Worm (Caenorhabditis elegans): Measurements from ENCODE around the gene C03B8.3.
A peak's percentile ranks its signal among the peaks of the same experiment; 100 is the strongest.

C03B8.3 gene

DNA sequence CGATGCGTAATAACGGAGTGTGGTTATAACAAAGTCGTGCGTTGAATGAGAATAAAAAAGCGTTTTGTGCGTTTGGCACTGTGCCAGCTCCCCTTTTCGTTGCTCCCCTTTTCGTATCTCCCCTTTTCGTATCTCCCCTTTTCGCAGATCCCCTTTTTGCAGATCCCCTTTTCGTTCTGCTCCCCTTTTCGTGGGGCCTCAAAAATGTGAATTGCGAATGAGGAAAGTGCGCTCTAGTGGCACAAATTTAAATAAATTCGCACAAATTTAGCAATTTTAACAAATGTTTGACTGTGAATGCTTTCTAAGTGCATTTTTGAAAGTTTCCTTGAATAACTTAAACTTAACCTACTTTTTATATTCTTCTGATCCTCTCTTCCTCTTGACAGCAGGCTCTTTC is 3.3 kb upstream of the C03B8.3 start:
- TF ChIP-seq vab-7 (GFP tag; IDR thresholded peaks at IDR 0.05) (0 out of 2 replicates have a peak, but pooled peaks have one; percentile 19), Y48G9A.11 (GFP tag; IDR thresholded peaks at IDR 0.05) (peak; percentile 35; the same call in 1 of the 2 replicates), lin-38 (GFP tag; IDR thresholded peaks at IDR 0.05) (peak; percentile 45), mes-2 (tag; optimal IDR thresholded peaks at IDR 0.05; ENCODE audit: poor library complexity, severe bottlenecking) (peak; percentile 47), hmg-1.1 (GFP tag; IDR thresholded peaks at IDR 0.05) (0 out of 2 replicates have a peak, but pooled peaks have one; percentile 25), egl-43 (GFP tag; IDR thresholded peaks at IDR 0.05) (0 out of 2 replicates have a peak, but pooled peaks have one; percentile 19)

DNA sequence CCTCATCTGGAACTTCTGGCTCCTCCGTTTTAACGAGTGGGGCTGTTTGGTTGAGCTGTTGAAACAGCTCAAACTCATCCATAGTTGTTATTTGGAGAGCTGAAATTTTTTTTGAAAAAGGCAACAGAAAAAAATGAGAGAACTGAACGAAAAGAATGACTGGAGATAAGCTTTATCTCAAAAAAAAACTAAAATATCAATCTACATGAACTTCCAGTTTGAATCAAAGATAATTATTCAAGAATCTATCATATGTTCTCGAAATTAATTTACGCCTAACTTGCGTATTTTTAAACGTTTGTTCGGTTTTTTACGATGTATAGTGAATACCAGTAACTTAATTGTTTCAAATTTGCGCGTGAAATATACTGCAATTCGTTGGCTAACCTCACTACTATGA is 2.7 kb upstream of the C03B8.3 start, which contains the start of gene lin-13:
lin-13 (minus strand) TSS at position 101 of the 400 bp plus-strand sequence.
- no peak for TF ChIP-seq set-16 (GFP tag; IDR thresholded peaks at IDR 0.05)

DNA sequence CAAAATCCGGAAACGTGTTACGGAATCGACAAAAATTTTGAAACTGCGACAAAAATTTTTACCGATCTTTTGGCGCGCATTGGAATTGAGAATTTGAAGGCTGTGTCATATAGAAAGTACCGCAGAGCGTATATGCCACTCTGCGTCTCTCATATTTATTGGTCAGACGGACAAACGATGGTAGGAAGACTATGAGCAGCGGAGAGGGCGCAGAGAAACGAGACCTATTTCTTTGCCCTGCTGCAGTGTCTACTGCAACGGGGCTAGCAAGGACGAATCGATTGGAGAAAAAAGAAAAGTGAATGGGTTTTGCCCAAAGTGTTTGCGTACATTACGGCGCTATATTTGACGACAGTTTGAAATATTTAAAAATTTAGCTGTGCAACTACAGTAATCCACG is 2.0 kb upstream of the C03B8.3 start:
- TF ChIP-seq ces-1 (GFP tag; optimal IDR thresholded peaks at IDR 0.05) (no peak), lin-13 (GFP tag; optimal IDR thresholded peaks at IDR 0.05) (peak; percentile 99), unc-62 (GFP tag; optimal IDR thresholded peaks at IDR 0.05 in 1 of 2) (peak in 1 of 2 experiments; percentile 64), unc-62 (tag; optimal IDR thresholded peaks at IDR 0.05) (no peak), lin-29 (GFP tag; IDR thresholded peaks at IDR 0.05) (no peak), daf-16 (GFP tag; optimal IDR thresholded peaks at IDR 0.05) (no peak), daf-16 (tag; optimal IDR thresholded peaks at IDR 0.05) (peak; percentile 66), ceh-62 (tag; optimal IDR thresholded peaks at IDR 0.05) (no peak), mep-1 (tag; optimal IDR thresholded peaks at IDR 0.05) (peak; percentile 88), zip-11 (GFP tag; IDR thresholded peaks at IDR 0.05) (no peak), php-3 (GFP tag; IDR thresholded peaks at IDR 0.05) (0 out of 2 replicates have a peak, but pooled peaks have one; percentile 36), skn-1 (tag; optimal IDR thresholded peaks at IDR 0.05) (no peak), hlh-30 (tag; optimal IDR thresholded peaks at IDR 0.05; ENCODE audit: insufficient read depth) (peak; percentile 73), ceh-32 (tag; optimal IDR thresholded peaks at IDR 0.05; ENCODE audit: poor library complexity) (no peak), lin-1 (GFP tag; IDR thresholded peaks at IDR 0.05) (0 out of 2 replicates have a peak, but pooled peaks have one; percentile 26), gei-8 (GFP tag; optimal IDR thresholded peaks at IDR 0.05) (no peak), R02D3.7 (tag; optimal IDR thresholded peaks at IDR 0.05) (no peak), nhr-41 (GFP tag; IDR thresholded peaks at IDR 0.05) (no peak), nhr-6 (tag; optimal IDR thresholded peaks at IDR 0.05) (peak; percentile 91), nhr-10 (tag; optimal IDR thresholded peaks at IDR 0.05) (no peak), duxl-1 (tag; optimal IDR thresholded peaks at IDR 0.05; ENCODE audit: poor library complexity) (no peak), snpc-4 (tag; optimal IDR thresholded peaks at IDR 0.05) (no peak), rbr-2 (tag; optimal IDR thresholded peaks at IDR 0.05) (peak; percentile 82), ctbp-1 (GFP tag; IDR thresholded peaks at IDR 0.05) (0 out of 2 replicates have a peak, but pooled peaks have one; percentile 57), attf-4 (tag; optimal IDR thresholded peaks at IDR 0.05) (no peak), sdz-12 (GFP tag; optimal IDR thresholded peaks at IDR 0.05) (no peak), dmd-8 (GFP tag; IDR thresholded peaks at IDR 0.05) (no peak), hif-1 (tag; optimal IDR thresholded peaks at IDR 0.05) (peak in 1 of 2 experiments; percentile 51), daf-19 (GFP tag; conservative IDR thresholded peaks at IDR 0.05) (0 out of 2 replicates have a peak, but pooled peaks have one; percentile 6), Y105C5A.15 (GFP tag; IDR thresholded peaks at IDR 0.05) (no peak), ztf-11 (tag; optimal IDR thresholded peaks at IDR 0.05) (no peak), madf-9 (GFP tag; conservative IDR thresholded peaks at IDR 0.05) (0 out of 2 replicates have a peak, but pooled peaks have one; percentile 34), mxl-3 (GFP tag; optimal IDR thresholded peaks at IDR 0.05) (peak; percentile 49), ceh-28 (tag; optimal IDR thresholded peaks at IDR 0.05) (peak; percentile 30), spr-1 (tag; optimal IDR thresholded peaks at IDR 0.05) (no peak), nhr-25 (tag; optimal IDR thresholded peaks at IDR 0.05; ENCODE audit: borderline replicate concordance, insufficient read depth) (peak; percentile 55), lim-7 (GFP tag; IDR thresholded peaks at IDR 0.05) (no peak), unc-130 (GFP tag; optimal IDR thresholded peaks at IDR 0.05) (no peak), F49E8.2 (tag; optimal IDR thresholded peaks at IDR 0.05; ENCODE audit: borderline replicate concordance) (no peak), ztf-7 (tag; optimal IDR thresholded peaks at IDR 0.05) (no peak)
